Fruit fly (Drosophila melanogaster): ENCODE results near the gene CG32638.
A peak's percentile ranks its signal among the peaks of the same experiment; 100 is the strongest.

The CG32638 gene

DNA sequence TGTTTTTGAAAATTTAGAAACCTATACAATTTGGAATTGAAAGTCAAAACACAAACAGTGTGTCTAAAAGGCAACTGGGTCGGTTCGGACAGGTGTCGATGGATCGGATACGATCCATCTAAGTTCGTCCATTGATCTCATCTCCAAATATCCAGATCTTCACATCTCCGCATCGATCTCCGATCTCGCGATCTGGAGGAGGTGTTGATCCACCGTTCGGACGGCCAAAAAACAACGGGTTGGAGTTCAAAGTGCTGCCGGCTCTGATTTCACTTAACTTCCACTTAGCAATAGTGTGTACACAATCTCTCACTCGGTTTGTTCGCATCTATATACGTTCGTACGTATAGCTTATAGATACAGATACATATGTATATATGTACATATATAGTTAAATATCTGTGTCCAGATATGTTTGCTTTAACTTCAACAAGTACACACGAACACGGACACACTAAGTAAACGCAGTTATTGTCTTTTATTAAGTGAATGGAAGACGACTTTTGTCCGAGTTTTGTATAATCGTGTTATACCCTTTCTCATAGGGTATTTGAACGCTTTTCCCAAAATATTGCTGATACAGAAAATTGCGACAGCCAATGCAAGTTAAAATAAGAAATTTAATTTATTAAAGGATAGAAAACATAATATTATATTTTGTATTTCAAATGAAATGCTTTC, 20.3 kb downstream of the CG32638 start, which contains the start of gene Fer3HCH (continued):
- TF ChIP-seq NfI (GFP tag; optimal IDR thresholded peaks at IDR 0.05) (no peak), chm (GFP tag; IDR thresholded peaks at IDR 0.05) (no peak), CG1024 (GFP tag; IDR thresholded peaks at IDR 0.05) (0 out of 2 replicates have a peak, but pooled peaks have one; percentile 20), CG9932 (GFP tag; IDR thresholded peaks at IDR 0.05) (0 out of 2 replicates have a peak, but pooled peaks have one; percentile 13), fd96Cb (tag; optimal IDR thresholded peaks at IDR 0.05) (no peak), CG7987 (GFP tag; optimal IDR thresholded peaks at IDR 0.05) (peak; percentile 3), CG12071 (GFP tag; optimal IDR thresholded peaks at IDR 0.05) (peak; percentile 19), gem (tag; optimal IDR thresholded peaks at IDR 0.05) (peak; percentile 39), Dfd (GFP tag; optimal IDR thresholded peaks at IDR 0.05) (no peak), Sox100B (GFP tag; optimal IDR thresholded peaks at IDR 0.05) (peak; percentile 27), exex (tag; optimal IDR thresholded peaks at IDR 0.05) (peak; percentile 18), CG33213 (GFP tag; optimal IDR thresholded peaks at IDR 0.05) (no peak), CG8388 (GFP tag; optimal IDR thresholded peaks at IDR 0.05) (no peak), Dek (tag; optimal IDR thresholded peaks at IDR 0.05) (no peak), CG6689 (GFP tag; IDR thresholded peaks at IDR 0.05) (no peak), CG14014 (GFP tag; IDR thresholded peaks at IDR 0.05) (peak; percentile 43; the same call in 1 of the 2 replicates), CG12236 (GFP tag; optimal IDR thresholded peaks at IDR 0.05) (no peak), CG18599 (GFP tag; optimal IDR thresholded peaks at IDR 0.05) (peak; percentile 19), CG17802 (tag; optimal IDR thresholded peaks at IDR 0.05) (no peak), CG15696 (tag; optimal IDR thresholded peaks at IDR 0.05) (peak; percentile 50), Sry-β (GFP tag; optimal IDR thresholded peaks at IDR 0.05) (no peak), NFAT (GFP tag; IDR thresholded peaks at IDR 0.05) (no peak), emc (GFP tag; optimal IDR thresholded peaks at IDR 0.05) (no peak), Poxn (GFP tag; IDR thresholded peaks at IDR 0.05) (no peak), tgo (GFP tag; IDR thresholded peaks at IDR 0.05) (no peak), vvl (GFP tag; IDR thresholded peaks at IDR 0.05) (no peak), CG12659 (GFP tag; optimal IDR thresholded peaks at IDR 0.05) (no peak), CG1603 (tag; optimal IDR thresholded peaks at IDR 0.05) (peak; percentile 22), CG11695 (GFP tag; IDR thresholded peaks at IDR 0.05) (peak; percentile 22; the same call in 1 of the 3 replicates), stwl (tag; optimal IDR thresholded peaks at IDR 0.05) (no peak), CG33557 (GFP tag; optimal IDR thresholded peaks at IDR 0.05) (peak; percentile 5), CG7963 (GFP tag; IDR thresholded peaks at IDR 0.05; ENCODE audit: partially characterized antibody) (no peak), bab2 (GFP tag; optimal IDR thresholded peaks at IDR 0.05) (no peak), CG4707 (GFP tag; optimal IDR thresholded peaks at IDR 0.05) (peak; percentile 20), CG11504 (tag; optimal IDR thresholded peaks at IDR 0.05) (peak; percentile 11), Dll (GFP tag; IDR thresholded peaks at IDR 0.05; ENCODE audit: partially characterized antibody) (no peak), Atf6 (GFP tag; IDR thresholded peaks at IDR 0.05) (no peak), dmrt99B (tag; optimal IDR thresholded peaks at IDR 0.05) (peak; percentile 54), CG1529 (GFP tag; optimal IDR thresholded peaks at IDR 0.05) (no peak), CG11085 (GFP tag; IDR thresholded peaks at IDR 0.05) (no peak), MTF-1 (GFP tag; optimal IDR thresholded peaks at IDR 0.05; ENCODE audit: borderline replicate concordance) (peak; percentile 4), CG2889 (GFP tag; IDR thresholded peaks at IDR 0.05) (no peak), CG6813 (GFP tag; optimal IDR thresholded peaks at IDR 0.05) (no peak), CG14710 (tag; optimal IDR thresholded peaks at IDR 0.05) (peak; percentile 3), mirr (GFP tag; optimal IDR thresholded peaks at IDR 0.05) (peak; percentile 33), bigmax (GFP tag; optimal IDR thresholded peaks at IDR 0.05) (no peak), PHDP (tag; optimal IDR thresholded peaks at IDR 0.05) (no peak), CG4282 (GFP tag; optimal IDR thresholded peaks at IDR 0.05) (no peak), D19B (GFP tag; optimal IDR thresholded peaks at IDR 0.05) (no peak)
